Fruit fly (Drosophila melanogaster) whole organism, embryonic: Measurements from ENCODE around the gene CG6149.

Experiments
- Bgb ChIP-seq: fragments of 200-800 bp; sonication (Bioruptor generic); IDR thresholded peaks from 2 replicates; pipeline ENCODE4 v1.3.6; 2022; ENCODE audit warnings: missing biosample characterization, missing genetic modification characterization; ENCODE audit not compliant: partially characterized antibody
- C15 ChIP-seq: fragments of 200-800 bp; sonication (Bioruptor generic); IDR thresholded peaks from 3 replicates; pipeline ENCODE4 v1.3.6; 2022; ENCODE audit warnings: missing biosample characterization, missing genetic modification characterization
- CG11504 ChIP-seq: fragments of 200-800 bp; sonication (Bioruptor generic); optimal IDR thresholded peaks from 3 replicates; lab custom pipeline; 2019; ENCODE audit warnings: missing biosample characterization, mild to moderate bottlenecking, missing genetic modification characterization, moderate library complexity
- CG12104 ChIP-seq: fragments of 200-800 bp; sonication (Bioruptor generic); optimal IDR thresholded peaks from 3 replicates; lab custom pipeline; 2016; ENCODE audit warnings: missing biosample characterization, missing genetic modification characterization
- CG12659 ChIP-seq: fragments of 200-800 bp; sonication (Bioruptor generic); optimal IDR thresholded peaks from 3 replicates; lab custom pipeline; 2017; ENCODE audit warnings: mild to moderate bottlenecking, missing biosample characterization, missing genetic modification reagents, missing genetic modification characterization
- CG13894 ChIP-seq: fragments of 200-800 bp; sonication (Bioruptor generic); optimal IDR thresholded peaks from 3 replicates; lab custom pipeline; 2018; ENCODE audit warnings: missing biosample characterization, mild to moderate bottlenecking, missing genetic modification characterization, moderate library complexity
- CG14441 ChIP-seq: fragments of 200-800 bp; sonication (Bioruptor generic); IDR thresholded peaks from 2 replicates; pipeline ENCODE4 v1.3.6; 2022; ENCODE audit warnings: missing biosample characterization, missing genetic modification characterization
- CG14710 ChIP-seq: fragments of 200-800 bp; sonication (Bioruptor generic); optimal IDR thresholded peaks from 3 replicates; lab custom pipeline; 2019; ENCODE audit warnings: missing biosample characterization, mild to moderate bottlenecking, missing genetic modification characterization, moderate library complexity
- CG15514 ChIP-seq: fragments of 200-800 bp; sonication (Bioruptor generic); optimal IDR thresholded peaks from 3 replicates; lab custom pipeline; 2017; ENCODE audit warnings: missing biosample characterization, missing genetic modification characterization, mild to moderate bottlenecking, moderate library complexity, missing genetic modification reagents
- CG17829 ChIP-seq: fragments of 200-800 bp; optimal IDR thresholded peaks from 2 replicates; lab custom pipeline; 2019; ENCODE audit warnings: missing biosample characterization, mild to moderate bottlenecking, missing genetic modification characterization, moderate library complexity
- CG18011 ChIP-seq: fragments of 200-800 bp; sonication (Bioruptor generic); optimal IDR thresholded peaks from 2 replicates; lab custom pipeline; 2017; ENCODE audit warnings: missing biosample characterization, missing genetic modification characterization, mild to moderate bottlenecking, moderate library complexity, missing genotype
- CG2678 ChIP-seq: fragments of 200-800 bp; sonication (Bioruptor generic); optimal IDR thresholded peaks from 3 replicates; lab custom pipeline; 2019; ENCODE audit warnings: missing biosample characterization, mild to moderate bottlenecking, missing genetic modification characterization, moderate library complexity
- CG7372 ChIP-seq: fragments of 200-800 bp; sonication (Bioruptor generic); IDR thresholded peaks from 2 replicates; pipeline ENCODE4 v1.3.6; 2022; ENCODE audit warnings: missing biosample characterization, missing genetic modification characterization
- CG7745 ChIP-seq: fragments of 200-800 bp; sonication (Bioruptor generic); optimal IDR thresholded peaks from 2 replicates; lab custom pipeline; 2018; ENCODE audit warnings: missing biosample characterization, mild to moderate bottlenecking, missing genetic modification characterization, moderate library complexity
- CrebB ChIP-seq: fragments of 200-800 bp; sonication (Bioruptor generic); optimal IDR thresholded peaks from 3 replicates; lab custom pipeline; 2018; ENCODE audit warnings: missing biosample characterization, mild to moderate bottlenecking, missing genetic modification characterization
- HHEX ChIP-seq: fragments of 200-800 bp; sonication (Bioruptor generic); optimal IDR thresholded peaks from 3 replicates; lab custom pipeline; 2017; ENCODE audit warnings: missing biosample characterization, mild to moderate bottlenecking, missing genetic modification characterization, missing genetic modification reagents
- MBD-R2 ChIP-seq: fragments of 200-800 bp; sonication (Bioruptor generic); IDR thresholded peaks from 2 replicates; pipeline ENCODE4 v1.3.6; 2022; ENCODE audit warnings: missing biosample characterization, missing genetic modification characterization
- NFAT ChIP-seq: fragments of 200-800 bp; sonication (Bioruptor generic); IDR thresholded peaks from 2 replicates; pipeline ENCODE4 v1.3.6; 2022; ENCODE audit warnings: missing biosample characterization, missing genetic modification characterization
- Nf-YC ChIP-seq: fragments of 200-800 bp; optimal IDR thresholded peaks from 3 replicates; lab custom pipeline; 2019; ENCODE audit warnings: missing biosample characterization, mild to moderate bottlenecking, missing genetic modification characterization, moderate library complexity
- Scr ChIP-seq: fragments of 200-800 bp; sonication (Bioruptor generic); IDR thresholded peaks from 2 replicates; pipeline ENCODE4 v1.3.6; 2022; ENCODE audit warnings: missing biosample characterization, missing genetic modification characterization; ENCODE audit not compliant: partially characterized antibody
- Six4 ChIP-seq: fragments of 200-800 bp; sonication (Bioruptor generic); optimal IDR thresholded peaks from 2 replicates; lab custom pipeline; 2016; ENCODE audit warnings: missing biosample characterization, missing genetic modification characterization
- Sox100B ChIP-seq: fragments of 200-800 bp; sonication (Bioruptor generic); optimal IDR thresholded peaks from 3 replicates; lab custom pipeline; 2018; ENCODE audit warnings: missing biosample characterization, mild to moderate bottlenecking, missing genetic modification characterization
- Tbp ChIP-seq: fragments of >200 bp; optimal IDR thresholded peaks from 2 replicates; lab custom pipeline; 2018; ENCODE audit warnings: missing biosample characterization, missing genetic modification characterization
- Trl ChIP-seq, 3 experiments: fragments of >200 bp in 2 of 3; fragments of 200-800 bp in 1 of 3; sonication (Bioruptor generic) in 1 of 3; optimal IDR thresholded peaks; 2 replicates in 1 of 3; 3 replicates in 2 of 3; lab custom pipeline; 2016 to 2017; ENCODE audit warnings: missing biosample characterization in 1 of 3, missing genetic modification characterization in 1 of 3
- Xrp1 ChIP-seq: fragments of 200-800 bp; sonication (Bioruptor generic); IDR thresholded peaks from 2 replicates; pipeline ENCODE4 v1.3.6; 2022; ENCODE audit warnings: missing biosample characterization, missing genetic modification characterization
- ab ChIP-seq: fragments of 200-800 bp; sonication (Bioruptor generic); optimal IDR thresholded peaks from 2 replicates; lab custom pipeline; 2016; ENCODE audit warnings: missing biosample characterization, missing genetic modification characterization
- al ChIP-seq: fragments of 200-800 bp; sonication (Bioruptor generic); IDR thresholded peaks from 2 replicates; pipeline ENCODE4 v1.3.6; 2022; ENCODE audit warnings: missing biosample characterization, missing genetic modification characterization
- ara ChIP-seq: fragments of 200-800 bp; sonication (Bioruptor generic); IDR thresholded peaks from 2 replicates; pipeline ENCODE4 v1.3.6; 2022; ENCODE audit warnings: missing biosample characterization, missing genetic modification characterization
- bab2 ChIP-seq: fragments of 200-800 bp; sonication (Bioruptor generic); optimal IDR thresholded peaks from 2 replicates; lab custom pipeline; 2016; ENCODE audit warnings: missing biosample characterization, missing genetic modification characterization
- cato ChIP-seq: fragments of 200-800 bp; sonication (Bioruptor generic); optimal IDR thresholded peaks from 2 replicates; lab custom pipeline; 2016; ENCODE audit warnings: missing biosample characterization, missing genetic modification characterization, borderline replicate concordance
- dmrt99B ChIP-seq: fragments of 200-800 bp; sonication (Bioruptor generic); optimal IDR thresholded peaks from 2 replicates; lab custom pipeline; 2018; ENCODE audit warnings: missing biosample characterization, mild to moderate bottlenecking, missing genetic modification characterization, moderate library complexity
- en ChIP-seq: fragments of 200-800 bp; sonication (Bioruptor generic); optimal IDR thresholded peaks from 2 replicates; lab custom pipeline; 2016; ENCODE audit warnings: missing biosample characterization, missing genetic modification characterization
- eyg ChIP-seq: fragments of 200-800 bp; sonication (Bioruptor generic); optimal IDR thresholded peaks from 3 replicates; lab custom pipeline; 2016; ENCODE audit warnings: missing biosample characterization, missing genetic modification characterization
- ken ChIP-seq: fragments of 200-800 bp; sonication (Bioruptor generic); IDR thresholded peaks from 3 replicates; pipeline ENCODE4 v1.3.6; 2022; ENCODE audit warnings: missing biosample characterization, missing genetic modification characterization
- lab ChIP-seq: fragments of 200-800 bp; sonication (Bioruptor generic); optimal IDR thresholded peaks from 3 replicates; lab custom pipeline; 2017; ENCODE audit warnings: missing biosample characterization, missing genetic modification characterization, mild to moderate bottlenecking, moderate library complexity, missing genetic modification reagents
- lmd ChIP-seq: fragments of 200-800 bp; sonication (Bioruptor generic); IDR thresholded peaks from 2 replicates; pipeline ENCODE4 v1.3.6; 2022; ENCODE audit warnings: missing biosample characterization, missing genetic modification characterization
- oc ChIP-seq: fragments of 200-800 bp; sonication (Bioruptor generic); optimal IDR thresholded peaks from 2 replicates; lab custom pipeline; 2018; ENCODE audit warnings: missing biosample characterization, mild to moderate bottlenecking, missing genetic modification characterization, moderate library complexity
- org-1 ChIP-seq: fragments of 200-800 bp; sonication (Bioruptor generic); optimal IDR thresholded peaks from 2 replicates; lab custom pipeline; 2017; ENCODE audit warnings: missing biosample characterization, missing genetic modification characterization
- pan ChIP-seq, 4 experiments: fragments of >200 bp in 3 of 4; fragments of 200-800 bp in 1 of 4; sonication (Bioruptor generic) in 1 of 4; optimal IDR thresholded peaks in 3 of 4; IDR thresholded peaks in 1 of 4; 2 replicates each; pipeline versions ENCODE4 v1.3.6 to Lab custom; 2017 to 2022; ENCODE audit warnings: missing biosample characterization in 2 of 4, missing genetic modification characterization in 2 of 4, mixed read lengths in 1 of 4
- ranshi ChIP-seq: fragments of 200-800 bp; sonication (Bioruptor generic); IDR thresholded peaks from 2 replicates; pipeline ENCODE4 v1.3.6; 2022; ENCODE audit warnings: missing biosample characterization, missing genetic modification characterization
- run ChIP-seq: fragments of 200-800 bp; sonication (Bioruptor generic); optimal IDR thresholded peaks from 3 replicates; lab custom pipeline; 2018; ENCODE audit warnings: missing biosample characterization, mild to moderate bottlenecking, missing genetic modification characterization
- sd ChIP-seq: fragments of 200-800 bp; sonication (Bioruptor generic); optimal IDR thresholded peaks from 3 replicates; lab custom pipeline; 2018; ENCODE audit warnings: missing biosample characterization, mild to moderate bottlenecking, missing genetic modification characterization, moderate library complexity
- seq ChIP-seq: fragments of 200-800 bp; sonication (Bioruptor generic); IDR thresholded peaks from 2 replicates; pipeline ENCODE4 v1.3.6; 2022; ENCODE audit warnings: missing biosample characterization, missing genetic modification characterization
- shn ChIP-seq: fragments of 200-800 bp; sonication (Bioruptor generic); optimal IDR thresholded peaks from 3 replicates; lab custom pipeline; 2016; ENCODE audit warnings: missing biosample characterization, missing genetic modification characterization
- so ChIP-seq: fragments of 200-800 bp; sonication (Bioruptor generic); IDR thresholded peaks from 3 replicates; pipeline ENCODE4 v1.3.6; 2022; ENCODE audit warnings: missing biosample characterization, missing genetic modification characterization
- sr ChIP-seq: fragments of 200-800 bp; sonication (Bioruptor generic); IDR thresholded peaks from 3 replicates; pipeline ENCODE4 v1.3.6; 2022; ENCODE audit warnings: missing biosample characterization, missing genetic modification characterization
- twi ChIP-seq: fragments of 200-800 bp; optimal IDR thresholded peaks from 2 replicates; lab custom pipeline; 2019; ENCODE audit warnings: missing biosample characterization, mild to moderate bottlenecking, missing genetic modification characterization, moderate library complexity
- usp ChIP-seq: fragments of >200 bp; optimal IDR thresholded peaks from 2 replicates; lab custom pipeline; 2017; ENCODE audit warnings: missing biosample characterization, missing genetic modification characterization
- zen ChIP-seq: fragments of 200-800 bp; sonication (Bioruptor generic); optimal IDR thresholded peaks from 3 replicates; lab custom pipeline; 2018; ENCODE audit warnings: missing biosample characterization, mild to moderate bottlenecking, missing genetic modification characterization, moderate library complexity
- zen2 ChIP-seq: fragments of 200-800 bp; sonication (Bioruptor generic); IDR thresholded peaks from 3 replicates; pipeline ENCODE4 v1.3.6; 2022; ENCODE audit warnings: missing biosample characterization, missing genetic modification characterization; ENCODE audit not compliant: partially characterized antibody

The CG6149 gene

dm6 chr3L:11402305-11402704 is 33.0 kb downstream of the CG6149 start (continued):
- TF ChIP-seq HHEX (GFP tag; lab: Kevin White, UChicago) (peak; percentile 36), al (GFP tag; lab: Robert Waterston, UW) (no peak), C15 (GFP tag; lab: Robert Waterston, UW) (no peak), CG14710 (tag; lab: Kevin White, UChicago) (no peak), MBD-R2 (GFP tag; lab: Robert Waterston, UW) (peak; percentile 9; the same call in 1 of the 2 replicates), ken (no peak), lab (peak; percentile 79), CG7372 (no peak), zen (tag; lab: Kevin White, UChicago) (no peak), Scr (no peak), org-1 (GFP tag; lab: Kevin White, UChicago) (no peak), twi (tag; lab: Kevin White, UChicago) (no peak), en (GFP tag; lab: Kevin White, UChicago) (no peak), Six4 (GFP tag; lab: Kevin White, UChicago) (no peak), Nf-YC (tag; lab: Kevin White, UChicago) (no peak), zen2 (no peak), shn (GFP tag; lab: Kevin White, UChicago) (no peak), CG11504 (peak; percentile 53), Sox100B (GFP tag; lab: Kevin White, UChicago) (no peak), CG18011 (no peak), cato (no peak), Tbp (GFP tag; lab: Kevin White, UChicago) (no peak), CG14441 (GFP tag; lab: Robert Waterston, UW) (0 out of 2 replicates have a peak, but pooled peaks have one; percentile 31), pan (optimal IDR thresholded peaks at IDR 0.05; lab: Kevin White, UChicago) (no peak), pan (GFP tag; optimal IDR thresholded peaks at IDR 0.05 in 1 of 2, IDR thresholded peaks at IDR 0.05 in 1 of 2) (no peak), Trl (optimal IDR thresholded peaks at IDR 0.05; lab: Kevin White, UChicago) (no peak), Trl (GFP tag; optimal IDR thresholded peaks at IDR 0.05; lab: Kevin White, UChicago) (no peak), Xrp1 (GFP tag; lab: Robert Waterston, UW) (peak; percentile 70; the same call in 1 of the 2 replicates), so (GFP tag; lab: Robert Waterston, UW) (0 out of 3 replicates have a peak, but pooled peaks have one; percentile 39), CG2678 (tag; lab: Kevin White, UChicago) (peak; percentile 43), CG15514 (GFP tag; lab: Kevin White, UChicago) (peak; percentile 27), dmrt99B (tag; lab: Kevin White, UChicago) (peak; percentile 60), lmd (GFP tag; lab: Robert Waterston, UW) (peak; percentile 31; the same call in 1 of the 2 replicates), ranshi (GFP tag; lab: Robert Waterston, UW) (no peak; the same call in 1 of the 2 replicates), sd (tag; lab: Kevin White, UChicago) (no peak), CG12659 (GFP tag; lab: Kevin White, UChicago) (no peak), CG7745 (tag; lab: Kevin White, UChicago) (no peak), ab (GFP tag; lab: Kevin White, UChicago) (no peak), CG17829 (tag; lab: Kevin White, UChicago) (no peak), sr (no peak), bab2 (GFP tag; lab: Kevin White, UChicago) (peak; percentile 31), CG13894 (tag; lab: Kevin White, UChicago) (no peak), CG12104 (GFP tag; lab: Kevin White, UChicago) (no peak), Bgb (GFP tag; lab: Robert Waterston, UW) (no peak), run (tag; lab: Kevin White, UChicago) (no peak), NFAT (GFP tag; lab: Robert Waterston, UW) (no peak), usp (no peak), ara (GFP tag; lab: Robert Waterston, UW) (0 out of 2 replicates have a peak, but pooled peaks have one; percentile 41), seq (GFP tag; lab: Robert Waterston, UW) (0 out of 2 replicates have a peak, but pooled peaks have one; percentile 24), oc (tag; lab: Kevin White, UChicago) (no peak), eyg (GFP tag; lab: Kevin White, UChicago) (no peak), CrebB (no peak)
